Fruit fly (Drosophila melanogaster): Measurements from ENCODE around the gene jvl.
A peak's percentile ranks its signal among the peaks of the same experiment; 100 is the strongest.

jvl gene

DNA sequence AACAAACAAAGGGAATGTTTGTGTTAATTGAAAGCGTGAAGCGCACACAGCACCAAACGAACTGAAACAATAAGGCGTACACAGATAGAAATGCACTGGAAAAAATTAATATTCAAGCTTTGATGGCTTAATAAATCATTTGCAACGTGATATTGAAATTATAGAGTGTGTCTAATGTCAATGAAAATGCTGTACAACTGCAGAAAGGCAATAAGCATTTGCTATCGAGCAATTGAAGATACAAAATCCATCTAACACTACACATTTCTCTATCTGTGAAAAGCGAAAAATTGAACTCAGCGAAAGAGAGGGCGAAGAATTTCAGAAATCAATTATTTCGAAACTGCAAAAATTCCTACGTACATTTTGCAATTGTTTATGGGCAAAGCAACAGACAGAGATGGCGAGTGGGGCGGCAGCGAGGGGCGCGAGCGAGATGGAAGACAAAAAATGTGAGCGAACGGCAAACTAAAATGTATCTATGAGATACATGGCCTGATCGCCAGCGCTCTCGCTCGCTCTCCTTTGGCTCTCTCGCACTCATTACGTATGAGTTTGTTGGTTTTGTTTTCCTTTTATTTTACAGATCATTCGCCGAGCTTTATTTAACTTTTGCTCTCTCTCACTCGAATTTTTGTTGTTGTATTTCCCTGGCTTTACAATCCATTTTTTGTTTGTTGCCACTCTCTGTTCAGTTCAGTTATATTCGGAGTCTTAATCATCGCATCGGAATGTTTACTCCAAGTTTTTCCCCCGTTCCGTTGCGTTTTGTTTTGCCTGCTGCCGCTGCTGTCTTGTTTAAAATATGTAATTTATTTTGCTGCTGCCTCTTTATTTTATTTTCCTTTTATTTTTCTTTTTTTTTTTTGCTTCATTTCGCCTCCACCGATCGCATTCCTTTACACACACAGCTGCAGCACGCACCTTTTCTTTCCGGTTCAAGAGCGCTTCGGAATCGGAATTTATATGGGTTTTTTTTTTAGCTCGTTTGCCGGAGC is 19.1 kb upstream of the jvl start (continued):
- TF ChIP-seq trem (tag; optimal IDR thresholded peaks at IDR 0.05) (peak; percentile 3), Dp (GFP tag; optimal IDR thresholded peaks at IDR 0.05) (no peak), sima (GFP tag; optimal IDR thresholded peaks at IDR 0.05) (no peak), CG7839 (tag; optimal IDR thresholded peaks at IDR 0.05) (peak; percentile 69), CG1529 (GFP tag; optimal IDR thresholded peaks at IDR 0.05) (peak; percentile 52), Kr (GFP tag; optimal IDR thresholded peaks at IDR 0.05) (no peak), gt (GFP tag; IDR thresholded peaks at IDR 0.05) (no peak), CG14014 (GFP tag; IDR thresholded peaks at IDR 0.05) (peak; percentile 74), bcd (GFP tag; optimal IDR thresholded peaks at IDR 0.05) (peak; percentile 71), CG16815 (GFP tag; optimal IDR thresholded peaks at IDR 0.05) (peak; percentile 37), CG10431 (GFP tag; optimal IDR thresholded peaks at IDR 0.05) (no peak), NC2α (GFP tag; optimal IDR thresholded peaks at IDR 0.05) (no peak), da (GFP tag; optimal IDR thresholded peaks at IDR 0.05) (no peak), unpg (GFP tag; optimal IDR thresholded peaks at IDR 0.05) (peak; percentile 77), D19B (GFP tag; optimal IDR thresholded peaks at IDR 0.05) (peak; percentile 39), CG30020 (tag; optimal IDR thresholded peaks at IDR 0.05) (no peak), yki (optimal IDR thresholded peaks at IDR 0.05) (peak; percentile 21), tap (tag; optimal IDR thresholded peaks at IDR 0.05) (peak; percentile 62), Oaz (GFP tag; IDR thresholded peaks at IDR 0.05) (no peak), Ravus (GFP tag; IDR thresholded peaks at IDR 0.05) (peak; percentile 7; the same call in 1 of the 2 replicates), twi (tag; optimal IDR thresholded peaks at IDR 0.05) (no peak), Oli (tag; optimal IDR thresholded peaks at IDR 0.05) (peak; percentile 78), Spps (tag; optimal IDR thresholded peaks at IDR 0.05) (no peak), dm (GFP tag; optimal IDR thresholded peaks at IDR 0.05) (peak; percentile 26), eve (GFP tag; optimal IDR thresholded peaks at IDR 0.05) (peak in 1 of 2 experiments; percentile 89), CG14965 (GFP tag; optimal IDR thresholded peaks at IDR 0.05; ENCODE audit: borderline replicate concordance) (no peak), dati (GFP tag; IDR thresholded peaks at IDR 0.05) (peak; percentile 61), CG15514 (GFP tag; optimal IDR thresholded peaks at IDR 0.05) (peak; percentile 49), scrt (GFP tag; optimal IDR thresholded peaks at IDR 0.05) (peak; percentile 45), CG10209 (GFP tag; optimal IDR thresholded peaks at IDR 0.05) (peak; percentile 68), corto (GFP tag; optimal IDR thresholded peaks at IDR 0.05) (no peak), CG10565 (GFP tag; optimal IDR thresholded peaks at IDR 0.05) (no peak), CG15479 (GFP tag; optimal IDR thresholded peaks at IDR 0.05) (peak; percentile 30), Fer1 (GFP tag; optimal IDR thresholded peaks at IDR 0.05) (peak; percentile 54), fru (optimal IDR thresholded peaks at IDR 0.05) (no peak), CG42726 (GFP tag; IDR thresholded peaks at IDR 0.05; ENCODE audit: partially characterized antibody) (no peak), CG8089 (GFP tag; optimal IDR thresholded peaks at IDR 0.05) (peak; percentile 14), CG18599 (GFP tag; optimal IDR thresholded peaks at IDR 0.05) (peak; percentile 69), tgo (GFP tag; IDR thresholded peaks at IDR 0.05) (peak; percentile 73), Hr3 (GFP tag; optimal IDR thresholded peaks at IDR 0.05) (peak; percentile 63), CG31224 (GFP tag; IDR thresholded peaks at IDR 0.05) (peak; percentile 60), Hey (tag; optimal IDR thresholded peaks at IDR 0.05) (no peak), cwo (GFP tag; optimal IDR thresholded peaks at IDR 0.05) (peak; percentile 35), cas (GFP tag; IDR thresholded peaks at IDR 0.05) (no peak), ftz-f1 (GFP tag; optimal IDR thresholded peaks at IDR 0.05) (no peak), klu (GFP tag; IDR thresholded peaks at IDR 0.05) (peak; percentile 39; the same call in 1 of the 2 replicates), CG15269 (tag; optimal IDR thresholded peaks at IDR 0.05) (peak; percentile 81), CG17802 (tag; optimal IDR thresholded peaks at IDR 0.05) (peak; percentile 38), dimm (GFP tag; IDR thresholded peaks at IDR 0.05) (0 out of 2 replicates have a peak, but pooled peaks have one; percentile 26)

Data from whole organism, embryonic.